Fruit fly (Drosophila melanogaster): ENCODE results near the gene RpL13.

Gene RpL13

dm6 chr2L:9937908-9938307 lies 29.2 kb upstream of the RpL13 start, which contains the start of gene Arglu1:
Gene Arglu1 (minus strand): TSS chr2L:9938134.
- no peak for TF ChIP-seq Dif (GFP tag; optimal IDR thresholded peaks at IDR 0.05; ENCODE audit: partially characterized antibody)
- no peak for TF ChIP-seq OdsH (GFP tag; optimal IDR thresholded peaks at IDR 0.05)
- no peak for TF ChIP-seq CG9705 (GFP tag; optimal IDR thresholded peaks at IDR 0.05)
- TF ChIP-seq CrebA (GFP tag; optimal IDR thresholded peaks at IDR 0.05; ENCODE audit: borderline replicate concordance) = no peak
- TF ChIP-seq psq (GFP tag; optimal IDR thresholded peaks at IDR 0.05) = peak; percentile 26
- TF ChIP-seq Hr83 (GFP tag; optimal IDR thresholded peaks at IDR 0.05; ENCODE audit: poor library complexity, severe bottlenecking) = peak; percentile 92
- no peak for TF ChIP-seq pan (optimal IDR thresholded peaks at IDR 0.05)
- peak; percentile 62 for TF ChIP-seq h (GFP tag; optimal IDR thresholded peaks at IDR 0.05)
- no peak for TF ChIP-seq Hr78 (GFP tag; optimal IDR thresholded peaks at IDR 0.05)
- TF ChIP-seq jim (GFP tag; optimal IDR thresholded peaks at IDR 0.05) = peak; percentile 33
- TF ChIP-seq Sp1 (GFP tag; optimal IDR thresholded peaks at IDR 0.05) = no peak
- TF ChIP-seq tai (GFP tag; optimal IDR thresholded peaks at IDR 0.05) = no peak
- TF ChIP-seq Hnf4 (GFP tag; optimal IDR thresholded peaks at IDR 0.05) = no peak
- peak; percentile 4 for TF ChIP-seq HLH106 (tag; optimal IDR thresholded peaks at IDR 0.05)
- TF ChIP-seq Mio (GFP tag; optimal IDR thresholded peaks at IDR 0.05) = no peak
- TF ChIP-seq lola (GFP tag; optimal IDR thresholded peaks at IDR 0.05) = no peak
- TF ChIP-seq Rel (GFP tag; optimal IDR thresholded peaks at IDR 0.05) = no peak
- TF ChIP-seq Rel (tag; optimal IDR thresholded peaks at IDR 0.05) = no peak
- no peak for TF ChIP-seq dmrt93B (GFP tag; optimal IDR thresholded peaks at IDR 0.05)
- no peak for TF ChIP-seq N (GFP tag; optimal IDR thresholded peaks at IDR 0.05)
- TF ChIP-seq sage (GFP tag; optimal IDR thresholded peaks at IDR 0.05) = no peak
- peak; percentile 5 for TF ChIP-seq ey (GFP tag; optimal IDR thresholded peaks at IDR 0.05)
- no peak for TF ChIP-seq dsf (GFP tag; optimal IDR thresholded peaks at IDR 0.05; ENCODE audit: borderline replicate concordance)
- peak; percentile 34 for TF ChIP-seq CG32264 (GFP tag; optimal IDR thresholded peaks at IDR 0.05)
- no peak for TF ChIP-seq br (GFP tag; optimal IDR thresholded peaks at IDR 0.05)
- peak; percentile 41 for TF ChIP-seq fru (GFP tag; optimal IDR thresholded peaks at IDR 0.05)
- TF ChIP-seq foxo (GFP tag; optimal IDR thresholded peaks at IDR 0.05) = peak in 1 of 2 experiments; percentile 54
- TF ChIP-seq sv (GFP tag; optimal IDR thresholded peaks at IDR 0.05) = no peak
- no peak for TF ChIP-seq woc (GFP tag; optimal IDR thresholded peaks at IDR 0.05)
- no peak for TF ChIP-seq dl (GFP tag; optimal IDR thresholded peaks at IDR 0.05; ENCODE audit: insufficient read depth in 1 of 2, partially characterized antibody in 2 of 2)
- no peak for TF ChIP-seq Abd-B (GFP tag; optimal IDR thresholded peaks at IDR 0.05)
- TF ChIP-seq Jra (GFP tag; optimal IDR thresholded peaks at IDR 0.05) = peak; percentile 32
- TF ChIP-seq brk (GFP tag; optimal IDR thresholded peaks at IDR 0.05) = no peak
- TF ChIP-seq Myc (optimal IDR thresholded peaks at IDR 0.05) = no peak
- peak; percentile 64 for TF ChIP-seq rgr (GFP tag; optimal IDR thresholded peaks at IDR 0.05)
- no peak for TF ChIP-seq Dfd (GFP tag; optimal IDR thresholded peaks at IDR 0.05)
- peak; percentile 25 for TF ChIP-seq Vsx2 (GFP tag; optimal IDR thresholded peaks at IDR 0.05; ENCODE audit: partially characterized antibody)
- TF ChIP-seq GATAd (GFP tag; optimal IDR thresholded peaks at IDR 0.05) = no peak
- no peak for TF ChIP-seq usp (GFP tag; optimal IDR thresholded peaks at IDR 0.05)

dm6 chr2L:9938631-9939256 lies 28.4 kb upstream of the RpL13 start, which contains the start of the genes Datp and CG4619:
Gene Datp (minus strand): TSS chr2L:9938790.
Gene CG4619 (plus strand): TSS chr2L:9938863.
- peak; percentile 52 for TF ChIP-seq fru (GFP tag; optimal IDR thresholded peaks at IDR 0.05)
- peak; percentile 34 for TF ChIP-seq Sp1 (GFP tag; optimal IDR thresholded peaks at IDR 0.05)
- TF ChIP-seq lola (GFP tag; optimal IDR thresholded peaks at IDR 0.05) = no peak
- TF ChIP-seq Myc (optimal IDR thresholded peaks at IDR 0.05) = peak; percentile 89
- peak; percentile 49 for TF ChIP-seq HLH106 (tag; optimal IDR thresholded peaks at IDR 0.05)
- TF ChIP-seq rgr (GFP tag; optimal IDR thresholded peaks at IDR 0.05) = peak; percentile 78
- no peak for TF ChIP-seq Rel (GFP tag; optimal IDR thresholded peaks at IDR 0.05)
- TF ChIP-seq Rel (tag; optimal IDR thresholded peaks at IDR 0.05) = peak; percentile 36
- no peak for TF ChIP-seq GATAd (GFP tag; optimal IDR thresholded peaks at IDR 0.05)
- no peak for TF ChIP-seq Dfd (GFP tag; optimal IDR thresholded peaks at IDR 0.05)
- TF ChIP-seq Hnf4 (GFP tag; optimal IDR thresholded peaks at IDR 0.05) = peak; percentile 83
- TF ChIP-seq br (GFP tag; optimal IDR thresholded peaks at IDR 0.05) = peak; percentile 58
- no peak for TF ChIP-seq woc (GFP tag; optimal IDR thresholded peaks at IDR 0.05)
- no peak for TF ChIP-seq dmrt93B (GFP tag; optimal IDR thresholded peaks at IDR 0.05)
- no peak for TF ChIP-seq N (GFP tag; optimal IDR thresholded peaks at IDR 0.05)
- no peak for TF ChIP-seq Abd-B (GFP tag; optimal IDR thresholded peaks at IDR 0.05)
- peak; percentile 58 for TF ChIP-seq Jra (GFP tag; optimal IDR thresholded peaks at IDR 0.05)
- TF ChIP-seq jim (GFP tag; optimal IDR thresholded peaks at IDR 0.05) = no peak
- TF ChIP-seq ey (GFP tag; optimal IDR thresholded peaks at IDR 0.05) = no peak
- no peak for TF ChIP-seq brk (GFP tag; optimal IDR thresholded peaks at IDR 0.05)
- peak; percentile 20 for TF ChIP-seq CG32264 (GFP tag; optimal IDR thresholded peaks at IDR 0.05)
- no peak for TF ChIP-seq tai (GFP tag; optimal IDR thresholded peaks at IDR 0.05)
- TF ChIP-seq usp (GFP tag; optimal IDR thresholded peaks at IDR 0.05) = no peak
- peak; percentile 2 to 69 for TF ChIP-seq foxo (GFP tag; optimal IDR thresholded peaks at IDR 0.05)
- peak; percentile 40 for TF ChIP-seq CG9705 (GFP tag; optimal IDR thresholded peaks at IDR 0.05)
- TF ChIP-seq pan (optimal IDR thresholded peaks at IDR 0.05) = no peak
- TF ChIP-seq Dif (GFP tag; optimal IDR thresholded peaks at IDR 0.05; ENCODE audit: partially characterized antibody) = no peak
- peak; percentile 78 for TF ChIP-seq Hr83 (GFP tag; optimal IDR thresholded peaks at IDR 0.05; ENCODE audit: poor library complexity, severe bottlenecking)
- no peak for TF ChIP-seq Mio (GFP tag; optimal IDR thresholded peaks at IDR 0.05)
- no peak for TF ChIP-seq dl (GFP tag; optimal IDR thresholded peaks at IDR 0.05; ENCODE audit: insufficient read depth in 1 of 2, partially characterized antibody in 2 of 2)
- peak; percentile 60 for TF ChIP-seq h (GFP tag; optimal IDR thresholded peaks at IDR 0.05)
- peak; percentile 52 for TF ChIP-seq OdsH (GFP tag; optimal IDR thresholded peaks at IDR 0.05)
- no peak for TF ChIP-seq Hr78 (GFP tag; optimal IDR thresholded peaks at IDR 0.05)
- peak; percentile 46 for TF ChIP-seq sv (GFP tag; optimal IDR thresholded peaks at IDR 0.05)
- peak; percentile 23 for TF ChIP-seq psq (GFP tag; optimal IDR thresholded peaks at IDR 0.05)
- TF ChIP-seq Vsx2 (GFP tag; optimal IDR thresholded peaks at IDR 0.05; ENCODE audit: partially characterized antibody) = no peak
- no peak for TF ChIP-seq CrebA (GFP tag; optimal IDR thresholded peaks at IDR 0.05; ENCODE audit: borderline replicate concordance)
- no peak for TF ChIP-seq dsf (GFP tag; optimal IDR thresholded peaks at IDR 0.05; ENCODE audit: borderline replicate concordance)
- no peak for TF ChIP-seq sage (GFP tag; optimal IDR thresholded peaks at IDR 0.05)
